Worm (Caenorhabditis elegans): Measurements from ENCODE around the gene F38A1.11.

F38A1.11 gene

ce11 chrIV:1274583-1274982 is 27.4 kb downstream of the F38A1.11 start, which contains the start of gene C09E9.1:
C09E9.1 (plus strand) TSS chrIV:1274868.
- no peak for TF ChIP-seq unc-62 (GFP tag; optimal IDR thresholded peaks at IDR 0.05)

ce11 chrIV:1275910-1276309 is 28.7 kb downstream of the F38A1.11 start:
- TF ChIP-seq unc-62 (GFP tag; optimal IDR thresholded peaks at IDR 0.05) = no peak

- TF ChIP-seq unc-62 (GFP tag; optimal IDR thresholded peaks at IDR 0.05) = no peak
These were observed 29.9 kb downstream of the F38A1.11 start for ce11 chrIV:1277067-1277466.

DNA sequence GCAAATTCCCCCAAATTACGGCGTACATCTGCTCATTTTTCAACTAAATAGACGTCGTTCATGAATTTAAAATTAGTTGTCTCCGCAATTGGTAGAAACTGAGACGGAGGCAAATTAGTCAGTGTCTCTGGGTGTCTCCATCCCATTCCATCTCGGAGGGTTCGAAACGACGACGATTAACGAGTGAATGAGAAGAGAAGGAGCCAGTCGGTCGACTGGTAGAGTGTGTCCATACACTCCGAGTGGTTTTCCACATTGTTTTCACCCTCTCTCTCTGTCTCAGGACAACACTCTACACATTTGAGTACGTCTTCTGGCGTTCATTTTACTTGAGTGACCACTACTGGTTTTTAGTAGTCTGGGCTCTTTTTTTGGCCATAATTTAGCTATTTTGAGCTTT is 31.8 kb downstream of the F38A1.11 start:
- TF ChIP-seq unc-62 (GFP tag; optimal IDR thresholded peaks at IDR 0.05) = no peak

DNA sequence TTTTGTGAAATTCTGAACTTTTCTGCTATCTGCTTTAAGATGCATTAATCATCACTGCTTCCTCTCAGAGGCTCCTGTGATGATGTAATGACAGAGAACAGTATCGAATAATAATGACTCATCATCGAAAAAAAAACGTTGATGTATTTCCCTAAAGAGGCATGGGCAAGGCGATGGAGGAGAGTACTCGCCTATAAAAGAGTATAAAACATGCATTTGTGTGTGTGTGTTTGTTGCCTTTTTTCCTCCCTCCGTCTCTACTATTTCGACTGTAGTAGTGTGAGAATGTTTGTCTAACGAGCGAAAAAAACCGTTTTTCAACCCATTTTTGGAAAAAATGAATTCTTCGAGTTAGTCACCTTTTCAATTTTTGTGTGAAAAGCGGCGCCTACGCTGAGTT is 37.7 kb downstream of the F38A1.11 start:
- no peak for TF ChIP-seq unc-62 (GFP tag; optimal IDR thresholded peaks at IDR 0.05)

DNA sequence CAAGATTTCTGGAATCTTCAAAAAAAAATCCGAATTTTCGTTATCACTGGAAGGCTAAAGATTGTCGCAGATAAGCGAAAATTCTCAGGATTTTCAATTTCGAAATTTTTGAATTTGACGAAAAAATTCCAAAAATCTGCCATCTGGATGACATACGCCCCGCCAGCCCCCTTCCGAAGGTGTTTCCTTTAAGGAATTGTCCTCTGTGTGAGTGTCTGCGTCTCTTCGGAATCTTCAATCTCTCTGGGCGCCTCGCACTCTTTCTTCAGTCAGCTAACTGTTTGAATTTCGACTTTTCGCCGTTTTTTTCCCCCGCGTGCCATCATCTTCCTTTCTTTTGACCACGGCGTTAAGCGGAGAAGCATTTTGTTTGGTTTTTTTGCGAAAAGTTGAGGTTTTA is 39.4 kb downstream of the F38A1.11 start:
- no peak for TF ChIP-seq unc-62 (GFP tag; optimal IDR thresholded peaks at IDR 0.05)

ce11 chrIV:1289327-1289726 is 42.1 kb downstream of the F38A1.11 start, which contains the start of gene plst-1:
plst-1 (plus strand) TSS chrIV:1289627.
- TF ChIP-seq unc-62 (GFP tag; optimal IDR thresholded peaks at IDR 0.05) = no peak
